Fruit fly (Drosophila melanogaster): ENCODE results near the gene Mettl14.

Mettl14 gene

dm6 chr2L:8311091-8311490 is 2.9 kb downstream of the Mettl14 start, which contains the start of the genes CG7810 and CG7806 (continued):
- no peak for TF ChIP-seq CG3919 (GFP tag; optimal IDR thresholded peaks at IDR 0.05)
- peak; percentile 86 for TF ChIP-seq Ets96B (tag; optimal IDR thresholded peaks at IDR 0.05)
- TF ChIP-seq eg (GFP tag; IDR thresholded peaks at IDR 0.05) = no peak; the same call in 1 of the 3 replicates
- TF ChIP-seq CG11294 (GFP tag; IDR thresholded peaks at IDR 0.05) = peak; percentile 81; the same call in 1 of the 2 replicates
- TF ChIP-seq CG6792 (GFP tag; optimal IDR thresholded peaks at IDR 0.05) = peak; percentile 90
- no peak for TF ChIP-seq ss (GFP tag; optimal IDR thresholded peaks at IDR 0.05)
- peak; percentile 96 for TF ChIP-seq CG6163 (GFP tag; IDR thresholded peaks at IDR 0.05)
- TF ChIP-seq Sox102F (GFP tag; optimal IDR thresholded peaks at IDR 0.05) = no peak
- no peak for TF ChIP-seq svp (GFP tag)
- no peak for TF ChIP-seq pdm3 (GFP tag; optimal IDR thresholded peaks at IDR 0.05)
- TF ChIP-seq OdsH (GFP tag; optimal IDR thresholded peaks at IDR 0.05) = peak; percentile 90
- TF ChIP-seq CG15336 (GFP tag; IDR thresholded peaks at IDR 0.05) = peak; percentile 96
- TF ChIP-seq Hr4 (GFP tag; optimal IDR thresholded peaks at IDR 0.05) = no peak
- peak; percentile 82 for TF ChIP-seq CG11762 (GFP tag; optimal IDR thresholded peaks at IDR 0.05; ENCODE audit: insufficient read depth)
- TF ChIP-seq CG6854 (GFP tag; optimal IDR thresholded peaks at IDR 0.05) = peak; percentile 75
- no peak for TF ChIP-seq vri (GFP tag; optimal IDR thresholded peaks at IDR 0.05)
- peak; percentile 88 for TF ChIP-seq Gug (GFP tag; IDR thresholded peaks at IDR 0.05)
- TF ChIP-seq Met (GFP tag; optimal IDR thresholded peaks at IDR 0.05) = no peak

dm6 chr2L:8311741-8312140 is 3.5 kb downstream of the Mettl14 start:
- no peak for TF ChIP-seq Ets96B (tag; optimal IDR thresholded peaks at IDR 0.05)
- no peak for TF ChIP-seq svp (GFP tag)
- no peak for TF ChIP-seq Hr39 (GFP tag; optimal IDR thresholded peaks at IDR 0.05)
- no peak for TF ChIP-seq OdsH (GFP tag; optimal IDR thresholded peaks at IDR 0.05)
- no peak for TF ChIP-seq pdm3 (GFP tag; optimal IDR thresholded peaks at IDR 0.05)
- no peak for TF ChIP-seq cyc (GFP tag; optimal IDR thresholded peaks at IDR 0.05)
- no peak for TF ChIP-seq CG8119 (GFP tag; IDR thresholded peaks at IDR 0.05)
- no peak for TF ChIP-seq CG4318 (GFP tag; optimal IDR thresholded peaks at IDR 0.05)
- no peak for TF ChIP-seq dac (GFP tag; optimal IDR thresholded peaks at IDR 0.05)
- no peak for TF ChIP-seq CG8632 (GFP tag; optimal IDR thresholded peaks at IDR 0.05)
- TF ChIP-seq salr (GFP tag; optimal IDR thresholded peaks at IDR 0.05) = no peak

dm6 chr2L:8319858-8320525 is 11.8 kb downstream of the Mettl14 start, which contains the start of the genes mtsh and strat:
mtsh (minus strand) TSS chr2L:8319908.
strat (plus strand) TSS chr2L:8320328.
- TF ChIP-seq CG16779 (tag; optimal IDR thresholded peaks at IDR 0.05) (no peak), Eip93F (GFP tag; optimal IDR thresholded peaks at IDR 0.05) (no peak), svp (GFP tag) (no peak), acj6 (GFP tag; optimal IDR thresholded peaks at IDR 0.05) (peak; percentile 40), Eip75B (GFP tag; optimal IDR thresholded peaks at IDR 0.05) (no peak), CG3032 (tag; optimal IDR thresholded peaks at IDR 0.05) (peak; percentile 2), vri (GFP tag; optimal IDR thresholded peaks at IDR 0.05) (no peak), CG6854 (GFP tag; optimal IDR thresholded peaks at IDR 0.05) (peak; percentile 57), CG6276 (GFP tag; optimal IDR thresholded peaks at IDR 0.05) (no peak), spab (GFP tag; optimal IDR thresholded peaks at IDR 0.05) (no peak), fd59A (GFP tag; optimal IDR thresholded peaks at IDR 0.05) (no peak), Eip78C (GFP tag) (peak; percentile 81), pdm3 (GFP tag; optimal IDR thresholded peaks at IDR 0.05) (no peak), Sox102F (GFP tag; optimal IDR thresholded peaks at IDR 0.05) (no peak), CG6808 (GFP tag; optimal IDR thresholded peaks at IDR 0.05) (no peak), OdsH (GFP tag; optimal IDR thresholded peaks at IDR 0.05) (no peak), fkh (GFP tag; optimal IDR thresholded peaks at IDR 0.05) (peak; percentile 41), CG10669 (GFP tag; optimal IDR thresholded peaks at IDR 0.05) (peak; percentile 51), net (GFP tag; optimal IDR thresholded peaks at IDR 0.05) (no peak), CG15336 (GFP tag; IDR thresholded peaks at IDR 0.05) (no peak), salr (GFP tag; optimal IDR thresholded peaks at IDR 0.05) (peak in 1 of 2 experiments; percentile 32), dsx (GFP tag; optimal IDR thresholded peaks at IDR 0.05; ENCODE audit: poor library complexity, severe bottlenecking) (peak; percentile 85), lz (GFP tag; optimal IDR thresholded peaks at IDR 0.05) (peak; percentile 47), Gug (GFP tag; IDR thresholded peaks at IDR 0.05) (no peak), CG6163 (GFP tag; IDR thresholded peaks at IDR 0.05) (no peak), Ets21C (GFP tag; optimal IDR thresholded peaks at IDR 0.05) (no peak), topi (GFP tag; optimal IDR thresholded peaks at IDR 0.05) (peak; percentile 65), CG1621 (tag; optimal IDR thresholded peaks at IDR 0.05) (no peak), Hr4 (GFP tag; optimal IDR thresholded peaks at IDR 0.05) (no peak), Met (GFP tag; optimal IDR thresholded peaks at IDR 0.05) (no peak), Sox15 (GFP tag; optimal IDR thresholded peaks at IDR 0.05) (no peak), eg (GFP tag; IDR thresholded peaks at IDR 0.05) (peak; percentile 53; the same call in 2 of the 3 replicates), fd85E (GFP tag; optimal IDR thresholded peaks at IDR 0.05) (no peak)

All from whole organism, prepupa.